Fruit fly (Drosophila melanogaster): Measurements from ENCODE around the gene hep.

The hep gene

DNA sequence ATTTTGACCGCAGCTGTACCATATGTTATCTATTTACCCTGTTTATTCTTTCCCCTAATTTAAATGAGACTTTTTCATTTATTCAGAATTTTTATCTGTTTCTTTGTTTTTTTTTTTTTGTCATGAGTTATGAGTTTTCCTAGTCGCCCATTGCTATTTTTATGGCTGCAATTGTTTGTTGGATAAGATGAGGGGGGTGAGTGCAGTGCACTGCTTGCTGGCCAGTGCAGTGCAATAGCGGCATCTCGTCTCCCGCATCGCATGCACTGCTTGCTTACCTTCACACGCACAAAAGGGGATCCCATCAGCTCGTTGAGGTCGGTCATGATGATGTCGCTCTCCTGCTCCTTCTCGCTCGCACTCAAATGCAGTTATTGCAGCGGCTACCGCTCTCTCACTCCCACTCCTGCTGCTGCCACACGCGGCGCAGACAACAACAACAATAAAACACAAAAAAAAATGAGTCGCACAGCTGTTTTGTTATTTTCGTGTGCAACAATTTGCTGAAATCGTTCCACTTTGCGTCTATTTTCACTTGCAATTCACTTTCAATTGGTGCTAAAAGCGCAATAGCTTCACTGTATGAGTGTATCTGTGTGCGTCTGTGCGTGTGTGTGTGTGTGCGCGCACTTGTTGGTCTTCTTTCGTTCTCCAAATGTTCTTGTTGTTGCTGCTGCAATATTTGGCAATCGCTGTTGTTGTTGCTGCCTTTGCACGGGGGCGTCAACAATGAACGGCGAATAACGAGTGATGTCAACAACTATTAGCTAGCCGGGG is 37.9 kb upstream of the hep start (continued):
- TF ChIP-seq HmgZ (tag; optimal IDR thresholded peaks at IDR 0.05) (no peak), CG9817 (tag; optimal IDR thresholded peaks at IDR 0.05) (no peak), CG30020 (tag; optimal IDR thresholded peaks at IDR 0.05) (no peak), Nf-YB (GFP tag; optimal IDR thresholded peaks at IDR 0.05) (no peak), lab (GFP tag; optimal IDR thresholded peaks at IDR 0.05) (no peak), otp (GFP tag; IDR thresholded peaks at IDR 0.05) (peak; percentile 45; the same call in 1 of the 3 replicates), Six4 (GFP tag; optimal IDR thresholded peaks at IDR 0.05) (peak; percentile 7), CG7745 (tag; optimal IDR thresholded peaks at IDR 0.05) (no peak), CG15269 (tag; optimal IDR thresholded peaks at IDR 0.05) (no peak), Usf (GFP tag; optimal IDR thresholded peaks at IDR 0.05) (no peak), CG10565 (GFP tag; optimal IDR thresholded peaks at IDR 0.05) (no peak), CG9797 (GFP tag; optimal IDR thresholded peaks at IDR 0.05) (no peak), CG1024 (GFP tag; IDR thresholded peaks at IDR 0.05) (peak; percentile 40; the same call in 1 of the 2 replicates), HLH54F (GFP tag; optimal IDR thresholded peaks at IDR 0.05) (no peak), CG1529 (GFP tag; optimal IDR thresholded peaks at IDR 0.05) (no peak), Antp (GFP tag; optimal IDR thresholded peaks at IDR 0.05) (no peak), CG9215 (GFP tag; IDR thresholded peaks at IDR 0.05) (no peak), CG6813 (GFP tag; optimal IDR thresholded peaks at IDR 0.05) (no peak), CG4730 (GFP tag; IDR thresholded peaks at IDR 0.05) (no peak), CG15514 (GFP tag; optimal IDR thresholded peaks at IDR 0.05) (no peak), dmrt99B (tag; optimal IDR thresholded peaks at IDR 0.05) (peak; percentile 36), cato (GFP tag; optimal IDR thresholded peaks at IDR 0.05; ENCODE audit: borderline replicate concordance) (peak; percentile 22), ranshi (GFP tag; IDR thresholded peaks at IDR 0.05) (0 out of 2 replicates have a peak, but pooled peaks have one; percentile 23), chm (GFP tag; IDR thresholded peaks at IDR 0.05) (0 out of 2 replicates have a peak, but pooled peaks have one; percentile 57), Adf1 (GFP tag; IDR thresholded peaks at IDR 0.05) (no peak), en (GFP tag; optimal IDR thresholded peaks at IDR 0.05) (no peak), Hmx (GFP tag; optimal IDR thresholded peaks at IDR 0.05) (no peak), Nf-YC (tag; optimal IDR thresholded peaks at IDR 0.05) (no peak), CG7556 (GFP tag; optimal IDR thresholded peaks at IDR 0.05) (no peak), fd96Cb (tag; optimal IDR thresholded peaks at IDR 0.05) (peak; percentile 30), az2 (GFP tag; optimal IDR thresholded peaks at IDR 0.05) (peak; percentile 68), ap (GFP tag; IDR thresholded peaks at IDR 0.05) (no peak), insv (GFP tag; optimal IDR thresholded peaks at IDR 0.05) (no peak), CG15696 (tag; optimal IDR thresholded peaks at IDR 0.05) (no peak), CG6272 (GFP tag; IDR thresholded peaks at IDR 0.05) (no peak), Hey (tag; optimal IDR thresholded peaks at IDR 0.05) (no peak), CG5180 (GFP tag; optimal IDR thresholded peaks at IDR 0.05) (no peak), grau (tag; optimal IDR thresholded peaks at IDR 0.05) (no peak), CG9876 (GFP tag; optimal IDR thresholded peaks at IDR 0.05) (no peak), CG11723 (GFP tag; optimal IDR thresholded peaks at IDR 0.05) (no peak), pros (GFP tag; optimal IDR thresholded peaks at IDR 0.05) (no peak), chn (GFP tag; optimal IDR thresholded peaks at IDR 0.05) (peak; percentile 67), TFAM (GFP tag; optimal IDR thresholded peaks at IDR 0.05) (no peak), CG32772 (GFP tag; IDR thresholded peaks at IDR 0.05) (0 out of 2 replicates have a peak, but pooled peaks have one; percentile 20), vfl (GFP tag; optimal IDR thresholded peaks at IDR 0.05) (no peak), Kr (GFP tag; optimal IDR thresholded peaks at IDR 0.05) (no peak), cas (GFP tag; IDR thresholded peaks at IDR 0.05) (no peak), gt (GFP tag; IDR thresholded peaks at IDR 0.05) (no peak), CG33213 (GFP tag; optimal IDR thresholded peaks at IDR 0.05) (no peak), abd-A (tag; optimal IDR thresholded peaks at IDR 0.05) (no peak)

All from whole organism, embryonic.